Fruit fly (Drosophila melanogaster): Measurements from ENCODE around the gene fz.

DNA sequence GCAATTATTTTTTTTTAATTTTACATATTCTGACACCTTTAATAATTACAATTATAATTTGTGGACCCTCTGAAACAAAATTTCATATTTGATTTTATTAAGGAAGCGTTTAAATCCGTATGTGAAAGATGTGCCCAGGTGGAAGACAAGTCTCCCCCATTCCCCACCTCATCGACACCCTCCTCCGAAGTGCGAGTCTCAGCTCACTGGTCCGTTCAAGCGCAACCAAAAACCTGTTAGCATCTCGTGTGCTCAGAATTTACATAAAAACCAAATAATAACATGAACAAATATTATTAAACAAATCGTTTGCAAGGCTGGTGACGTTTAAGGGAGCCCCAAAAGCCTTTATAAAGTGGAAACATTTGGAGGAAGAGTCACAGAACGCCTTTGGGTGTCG, 37.8 kb upstream of the fz start, which contains the start of gene CG7906:
- TF ChIP-seq CG6792 (GFP tag; optimal IDR thresholded peaks at IDR 0.05) (no peak), CG31627 (GFP tag; optimal IDR thresholded peaks at IDR 0.05) (no peak), Hr38 (GFP tag; optimal IDR thresholded peaks at IDR 0.05) (no peak), net (GFP tag; optimal IDR thresholded peaks at IDR 0.05) (no peak), CG10631 (GFP tag; optimal IDR thresholded peaks at IDR 0.05) (no peak), CG15336 (GFP tag; IDR thresholded peaks at IDR 0.05) (no peak), esn (GFP tag; optimal IDR thresholded peaks at IDR 0.05) (no peak), cyc (GFP tag; optimal IDR thresholded peaks at IDR 0.05) (no peak), CG8319 (GFP tag; optimal IDR thresholded peaks at IDR 0.05) (no peak), Sox102F (GFP tag; optimal IDR thresholded peaks at IDR 0.05) (no peak), dsx (GFP tag; optimal IDR thresholded peaks at IDR 0.05; ENCODE audit: poor library complexity, severe bottlenecking) (no peak)

Data from whole organism, prepupa.